Worm (Caenorhabditis elegans) whole organism, young adult: ENCODE measurements around the gene sre-42.

ENCODE experiments used
- B0035.1 ChIP-seq: sonication (generic microtip); optimal IDR thresholded peaks from 2 replicates; lab custom pipeline; 2016; ENCODE audit warnings: missing genetic modification characterization, mild to moderate bottlenecking, missing compliant biosample characterization, missing genotype, missing genetic modification reagents
- B0261.1 ChIP-seq: sonication (generic microtip); optimal IDR thresholded peaks from 2 replicates; lab custom pipeline; 2016; ENCODE audit warnings: mild to moderate bottlenecking, missing genetic modification characterization, moderate library complexity, missing compliant biosample characterization
- C06A6.2 ChIP-seq: fragments of 200-800 bp; sonication (Bioruptor generic); conservative IDR thresholded peaks from 2 replicates; pipeline ENCODE4 v1.3.6; 2022; ENCODE audit warnings: missing genetic modification characterization, missing compliant biosample characterization
- F52B5.7 ChIP-seq: sonication (generic microtip); optimal IDR thresholded peaks from 2 replicates; lab custom pipeline; 2016; ENCODE audit warnings: mild to moderate bottlenecking, missing genetic modification characterization, missing compliant biosample characterization
- F55B11.4 ChIP-seq: sonication (generic microtip); optimal IDR thresholded peaks from 2 replicates; lab custom pipeline; 2016; ENCODE audit warnings: missing compliant biosample characterization, missing genetic modification characterization, borderline replicate concordance; ENCODE audit not compliant: insufficient read depth
- Y53F4B.3 ChIP-seq: fragments of 200-800 bp; sonication (Bioruptor generic); IDR thresholded peaks from 2 replicates; pipeline ENCODE4 v1.3.6; 2022; ENCODE audit warnings: missing genetic modification reagents, missing genetic modification characterization, missing compliant biosample characterization
- Y95B8A.8 ChIP-seq: fragments of 200-800 bp; sonication (Bioruptor generic); IDR thresholded peaks from 2 replicates; pipeline ENCODE4 v1.3.6; 2022; ENCODE audit warnings: missing genetic modification reagents, missing genetic modification characterization, missing compliant biosample characterization
- aptf-2 ChIP-seq: fragments of 200-800 bp; sonication (Bioruptor generic); conservative IDR thresholded peaks from 2 replicates; pipeline ENCODE4 v1.3.6; 2022; ENCODE audit warnings: missing genetic modification reagents, missing genetic modification characterization, missing compliant biosample characterization
- bed-1 ChIP-seq: fragments of 200-800 bp; sonication (Bioruptor generic); IDR thresholded peaks from 2 replicates; pipeline ENCODE4 v1.3.6; 2022; ENCODE audit warnings: missing genetic modification reagents, missing genetic modification characterization, missing compliant biosample characterization
- ccch-3 ChIP-seq: fragments of 200-800 bp; sonication (Bioruptor generic); optimal IDR thresholded peaks from 2 replicates; lab custom pipeline; 2018; ENCODE audit warnings: mild to moderate bottlenecking, missing genetic modification characterization, missing compliant biosample characterization
- cebp-1 ChIP-seq, 2 experiments: fragments of 200-800 bp in 1 of 2; sonication (Bioruptor generic) in 1 of 2; sonication (generic microtip) in 1 of 2; IDR thresholded peaks in 1 of 2; optimal IDR thresholded peaks in 1 of 2; 2 replicates each; pipeline versions ENCODE4 v1.3.6 to Lab custom; 2017 to 2022; ENCODE audit warnings: missing compliant biosample characterization in 2 of 2, missing genetic modification characterization in 2 of 2, mild to moderate bottlenecking in 1 of 2, missing genetic modification reagents in 1 of 2, moderate library complexity in 1 of 2
- die-1 ChIP-seq: sonication (generic microtip); optimal IDR thresholded peaks from 2 replicates; lab custom pipeline; 2016; ENCODE audit warnings: missing genotype, mild to moderate bottlenecking, missing genetic modification characterization, missing compliant biosample characterization
- dox-1 ChIP-seq: fragments of 200-800 bp; sonication (Bioruptor generic); IDR thresholded peaks from 2 replicates; pipeline ENCODE4 v1.3.6; 2022; ENCODE audit warnings: missing genetic modification reagents, missing genetic modification characterization, missing compliant biosample characterization
- dpff-1 ChIP-seq: sonication (generic microtip); optimal IDR thresholded peaks from 2 replicates; lab custom pipeline; 2017; ENCODE audit warnings: mild to moderate bottlenecking, missing genetic modification characterization, missing compliant biosample characterization
- dpl-1 ChIP-seq: fragments of 150-350 bp; optimal IDR thresholded peaks from 2 replicates; lab custom pipeline; 2014; ENCODE audit warnings: missing biosample characterization, missing genetic modification reagents, missing genetic modification characterization
- efl-1 ChIP-seq: fragments of 150-350 bp; optimal IDR thresholded peaks from 2 replicates; lab custom pipeline; 2014; ENCODE audit warnings: missing biosample characterization, missing genetic modification reagents, missing genetic modification characterization
- egrh-3 ChIP-seq: fragments of 200-800 bp; sonication (Bioruptor generic); IDR thresholded peaks from 2 replicates; pipeline ENCODE4 v1.3.6; 2022; ENCODE audit warnings: missing genetic modification reagents, missing genetic modification characterization, missing compliant biosample characterization
- gei-17 ChIP-seq: fragments of 200-800 bp; sonication (Bioruptor generic); optimal IDR thresholded peaks from 2 replicates; lab custom pipeline; 2018; ENCODE audit warnings: mild to moderate bottlenecking, missing genetic modification characterization, missing compliant biosample characterization
- him-1 ChIP-seq: sonication (generic microtip); optimal IDR thresholded peaks from 2 replicates; lab custom pipeline; 2016; ENCODE audit warnings: missing genotype, missing genetic modification reagents, missing genetic modification characterization, missing compliant biosample characterization
- hmg-1.2 ChIP-seq: fragments of 200-800 bp; sonication (Bioruptor generic); IDR thresholded peaks from 2 replicates; pipeline ENCODE4 v1.3.6; 2022; ENCODE audit warnings: missing genetic modification reagents, missing genetic modification characterization, missing compliant biosample characterization
- hmg-20 ChIP-seq: fragments of 200-800 bp; sonication (Bioruptor generic); IDR thresholded peaks from 2 replicates; pipeline ENCODE4 v1.3.6; 2022; ENCODE audit warnings: missing genetic modification reagents, missing genetic modification characterization, missing compliant biosample characterization
- hsf-1 ChIP-seq: fragments of 200-800 bp; sonication (Bioruptor generic); IDR thresholded peaks from 2 replicates; pipeline ENCODE4 v1.3.6; 2022; ENCODE audit warnings: missing genetic modification reagents, missing genetic modification characterization, missing compliant biosample characterization
- lin-40 ChIP-seq: sonication (generic microtip); optimal IDR thresholded peaks from 2 replicates; lab custom pipeline; 2016; ENCODE audit warnings: missing genetic modification characterization, mild to moderate bottlenecking, missing compliant biosample characterization, missing genotype, missing genetic modification reagents
- lsy-27 ChIP-seq: sonication (generic microtip); optimal IDR thresholded peaks from 2 replicates; lab custom pipeline; 2017; ENCODE audit warnings: missing genetic modification characterization, mild to moderate bottlenecking, missing compliant biosample characterization, antibody characterized with exemption, missing genotype, borderline replicate concordance; ENCODE audit not compliant: insufficient read depth
- madf-6 ChIP-seq: fragments of 200-800 bp; sonication (Bioruptor generic); IDR thresholded peaks from 2 replicates; pipeline ENCODE4 v1.3.6; 2022; ENCODE audit warnings: missing genetic modification reagents, missing genetic modification characterization, missing compliant biosample characterization
- mel-28 ChIP-seq: sonication (generic microtip); optimal IDR thresholded peaks from 2 replicates; lab custom pipeline; 2016; ENCODE audit warnings: borderline replicate concordance, mild to moderate bottlenecking, missing genetic modification characterization, missing compliant biosample characterization
- mes-4 ChIP-seq: sonication (generic microtip); optimal IDR thresholded peaks from 2 replicates; lab custom pipeline; 2016; ENCODE audit warnings: missing genotype, missing genetic modification characterization, missing compliant biosample characterization
- nhr-80 ChIP-seq: sonication (generic microtip); optimal IDR thresholded peaks from 2 replicates; lab custom pipeline; 2016; ENCODE audit warnings: missing genetic modification characterization, missing compliant biosample characterization
- nhr-90 ChIP-seq: sonication (generic microtip); optimal IDR thresholded peaks from 2 replicates; lab custom pipeline; 2016; ENCODE audit warnings: missing genotype, mild to moderate bottlenecking, missing genetic modification characterization, missing compliant biosample characterization
- repo-1 ChIP-seq: sonication (generic microtip); optimal IDR thresholded peaks from 2 replicates; lab custom pipeline; 2017; ENCODE audit warnings: mild to moderate bottlenecking, missing genetic modification characterization, missing compliant biosample characterization
- snpc-1.3 ChIP-seq: sonication (generic microtip); optimal IDR thresholded peaks from 2 replicates; lab custom pipeline; 2017; ENCODE audit warnings: missing genetic modification characterization, mild to moderate bottlenecking, missing compliant biosample characterization, antibody characterized with exemption, moderate library complexity, missing genotype, missing genetic modification reagents; ENCODE audit not compliant: insufficient read depth
- snpc-4 ChIP-seq, 5 experiments: fragments of 150-350 bp in 1 of 5; sonication (generic microtip) in 4 of 5; optimal IDR thresholded peaks; 2 replicates each; lab custom pipeline; 2014 to 2018; ENCODE audit warnings: missing genetic modification characterization in 5 of 5, missing biosample characterization in 3 of 5, antibody characterized with exemption in 2 of 5, mild to moderate bottlenecking in 2 of 5, missing compliant biosample characterization in 2 of 5, missing genotype in 2 of 5, moderate library complexity in 2 of 5, missing genetic modification reagents in 1 of 5
- tbp1 ChIP-seq: fragments of 200-800 bp; sonication (Bioruptor generic); optimal IDR thresholded peaks from 2 replicates; lab custom pipeline; 2018; ENCODE audit warnings: mild to moderate bottlenecking, missing genetic modification characterization, missing compliant biosample characterization
- ztf-26 ChIP-seq: sonication (generic microtip); optimal IDR thresholded peaks from 2 replicates; lab custom pipeline; 2017; ENCODE audit warnings: missing genetic modification characterization, missing compliant biosample characterization
- ztf-28 ChIP-seq: fragments of 200-800 bp; sonication (Bioruptor generic); IDR thresholded peaks from 2 replicates; pipeline ENCODE4 v1.3.6; 2022; ENCODE audit warnings: missing genetic modification reagents, missing genetic modification characterization, missing compliant biosample characterization
- ztf-3 ChIP-seq: fragments of 200-800 bp; sonication (Bioruptor generic); optimal IDR thresholded peaks from 2 replicates; lab custom pipeline; 2018; ENCODE audit warnings: mild to moderate bottlenecking, missing genetic modification characterization, missing compliant biosample characterization
- ztf-6 ChIP-seq: fragments of 200-800 bp; sonication (Bioruptor generic); IDR thresholded peaks from 2 replicates; pipeline ENCODE4 v1.3.6; 2022; ENCODE audit warnings: missing genetic modification reagents, missing genetic modification characterization, missing compliant biosample characterization

Gene sre-42

DNA sequence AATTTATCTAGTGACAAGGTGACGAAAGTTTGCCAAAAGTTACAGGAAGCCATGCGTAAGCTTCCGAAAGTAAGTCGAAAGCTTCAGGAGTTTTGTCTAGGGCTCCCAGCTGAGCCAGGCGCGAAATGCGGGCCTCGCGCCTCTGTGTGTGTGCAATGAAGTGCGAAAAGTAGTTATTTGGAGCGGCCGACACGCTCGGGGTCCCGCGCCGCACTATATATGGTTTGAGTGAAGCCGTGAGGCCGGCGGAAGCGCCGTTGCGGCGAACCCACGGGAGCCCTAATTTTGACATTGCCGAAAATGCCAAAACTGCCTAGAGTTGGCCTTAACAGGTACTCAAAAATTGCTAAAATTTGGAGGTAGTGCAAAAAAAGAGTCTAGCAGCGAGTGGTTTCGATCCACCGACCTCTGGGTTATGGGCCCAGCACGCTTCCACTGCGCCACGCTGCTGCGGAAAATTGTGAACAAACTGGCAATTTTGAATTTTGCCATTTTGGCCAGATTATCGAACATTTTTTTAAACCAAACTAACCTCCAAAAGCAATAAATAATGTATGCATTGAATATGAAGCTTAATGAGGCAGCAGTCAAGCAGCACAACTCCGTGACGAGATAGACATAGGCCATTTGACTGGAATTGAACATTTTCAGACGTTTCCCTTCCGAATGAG, 48.7 kb upstream of the sre-42 start (continued):
- TF ChIP-seq lsy-27 (tag; lab: Kevin White, UChicago) (no peak), cebp-1 (GFP tag; IDR thresholded peaks at IDR 0.05; lab: Robert Waterston, UW) (no peak), cebp-1 (tag; optimal IDR thresholded peaks at IDR 0.05; lab: Kevin White, UChicago) (no peak), ccch-3 (GFP tag; lab: Kevin White, UChicago) (no peak), dox-1 (GFP tag; lab: Robert Waterston, UW) (peak; percentile 26; the same call in 1 of the 2 replicates), aptf-2 (GFP tag; lab: Robert Waterston, UW) (no peak), hmg-1.2 (peak; percentile 23; the same call in 1 of the 2 replicates), nhr-90 (no peak), B0261.1 (peak; percentile 61), mel-28 (no peak), ztf-6 (no peak), dpl-1 (GFP tag; lab: Kevin White, UChicago) (no peak), F52B5.7 (tag; lab: Kevin White, UChicago) (no peak), egrh-3 (GFP tag; lab: Robert Waterston, UW) (no peak), ztf-26 (tag; lab: Kevin White, UChicago) (no peak), dpff-1 (no peak), tbp1 (peak; percentile 87), F55B11.4 (no peak), bed-1 (no peak), Y95B8A.8 (GFP tag; lab: Robert Waterston, UW) (no peak), gei-17 (GFP tag; lab: Kevin White, UChicago) (no peak), repo-1 (no peak), nhr-80 (tag; lab: Kevin White, UChicago) (no peak), hsf-1 (GFP tag; lab: Robert Waterston, UW) (no peak), lin-40 (tag; lab: Kevin White, UChicago) (no peak), snpc-1.3 (tag; lab: Kevin White, UChicago) (no peak), Y53F4B.3 (GFP tag; lab: Robert Waterston, UW) (no peak), mes-4 (no peak), C06A6.2 (GFP tag; lab: Robert Waterston, UW) (no peak), B0035.1 (tag; lab: Kevin White, UChicago) (no peak), ztf-3 (GFP tag; lab: Kevin White, UChicago) (no peak), madf-6 (GFP tag; lab: Robert Waterston, UW) (no peak), efl-1 (GFP tag; lab: Kevin White, UChicago) (no peak), hmg-20 (no peak), him-1 (tag; lab: Kevin White, UChicago) (no peak), die-1 (tag; lab: Kevin White, UChicago) (peak; percentile 45), ztf-28 (GFP tag; lab: Robert Waterston, UW) (0 out of 2 replicates have a peak, but pooled peaks have one; percentile 13)
- TF ChIP-seq, all 124 proteins: peak for 15

DNA sequence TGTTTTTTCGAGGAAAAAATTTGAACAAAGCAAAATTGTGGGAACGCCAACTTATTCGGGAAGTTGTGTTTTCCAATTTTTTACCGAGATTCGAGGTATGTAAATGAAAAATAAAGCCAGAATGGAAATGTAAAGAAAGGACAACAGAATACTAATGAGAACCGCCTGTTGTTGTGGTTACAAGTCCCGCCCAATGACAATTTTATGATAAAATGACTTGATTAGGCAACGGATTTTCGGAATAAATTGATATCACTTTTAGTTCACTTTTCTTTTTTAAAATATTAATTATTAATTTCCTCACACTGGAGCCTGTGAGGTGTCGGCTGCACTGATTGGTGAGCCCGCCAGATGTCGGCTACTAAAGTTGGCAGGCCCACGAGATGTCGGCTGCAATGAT, 45.7 kb upstream of the sre-42 start, which contains the start of gene dct-12:
Gene dct-12, minus strand, starts transcription at position 101 of the 400 bp plus-strand sequence.
- TF ChIP-seq lsy-27 (tag; lab: Kevin White, UChicago) (no peak), ztf-6 (no peak), snpc-4 (GFP tag; optimal IDR thresholded peaks at IDR 0.05; lab: Kevin White, UChicago) (no peak), snpc-4 (tag; optimal IDR thresholded peaks at IDR 0.05; lab: Kevin White, UChicago) (peak in 1 of 4 experiments; percentile 35)
